Worm (Caenorhabditis elegans) whole organism, late embryonic: ENCODE data around the gene lipl-1.

Experiments used
- C08G9.2 ChIP-seq: sonication (generic microtip); optimal IDR thresholded peaks from 2 replicates; lab custom pipeline; 2016; ENCODE audit warnings: mild to moderate bottlenecking, missing genetic modification characterization, moderate library complexity, missing compliant biosample characterization
- C38D4.7 ChIP-seq: fragments of 200-800 bp; sonication (Bioruptor generic); optimal IDR thresholded peaks from 2 replicates; lab custom pipeline; 2018; ENCODE audit warnings: mild to moderate bottlenecking, missing genetic modification characterization, moderate library complexity, missing compliant biosample characterization
- K02D7.2 ChIP-seq: sonication (generic microtip); optimal IDR thresholded peaks from 2 replicates; lab custom pipeline; 2017; ENCODE audit warnings: mild to moderate bottlenecking, missing genetic modification characterization, missing compliant biosample characterization
- K09A11.1 ChIP-seq: sonication (generic microtip); optimal IDR thresholded peaks from 2 replicates; lab custom pipeline; 2017; ENCODE audit warnings: antibody characterized with exemption, mild to moderate bottlenecking, missing genetic modification characterization, missing compliant biosample characterization; ENCODE audit not compliant: insufficient read depth
- Y22D7AL.16 ChIP-seq: sonication (generic microtip); optimal IDR thresholded peaks from 2 replicates; lab custom pipeline; 2016; ENCODE audit warnings: missing genetic modification characterization, missing compliant biosample characterization
- ahr-1 ChIP-seq: sonication (generic microtip); optimal IDR thresholded peaks from 2 replicates; lab custom pipeline; 2016; ENCODE audit warnings: missing genetic modification characterization, missing compliant biosample characterization
- ceh-19 ChIP-seq: fragments of 200-800 bp; sonication (Bioruptor generic); optimal IDR thresholded peaks from 2 replicates; lab custom pipeline; 2018; ENCODE audit warnings: mild to moderate bottlenecking, missing genetic modification characterization, missing compliant biosample characterization
- ceh-2 ChIP-seq: sonication (generic microtip); optimal IDR thresholded peaks from 2 replicates; lab custom pipeline; 2016; ENCODE audit warnings: missing genotype, missing genetic modification characterization, missing compliant biosample characterization
- ceh-6 ChIP-seq: fragments of 200-800 bp; sonication (Bioruptor generic); optimal IDR thresholded peaks from 2 replicates; lab custom pipeline; 2018; ENCODE audit warnings: mild to moderate bottlenecking, missing genetic modification characterization, missing compliant biosample characterization
- ceh-9 ChIP-seq: sonication (generic microtip); optimal IDR thresholded peaks from 2 replicates; lab custom pipeline; 2016; ENCODE audit warnings: mild to moderate bottlenecking, missing genetic modification characterization, inconsistent platforms, missing compliant biosample characterization
- dmd-4 ChIP-seq: sonication (generic microtip); optimal IDR thresholded peaks from 2 replicates; lab custom pipeline; 2016; ENCODE audit warnings: borderline replicate concordance, missing genetic modification characterization, missing compliant biosample characterization
- elt-4 ChIP-seq: sonication (generic microtip); optimal IDR thresholded peaks from 2 replicates; lab custom pipeline; 2016; ENCODE audit warnings: missing genetic modification characterization, missing compliant biosample characterization
- ets-4 ChIP-seq: sonication (generic microtip); optimal IDR thresholded peaks from 2 replicates; lab custom pipeline; 2016; ENCODE audit warnings: missing genetic modification characterization, missing compliant biosample characterization
- eyg-1 ChIP-seq: sonication (generic microtip); optimal IDR thresholded peaks from 2 replicates; lab custom pipeline; 2016; ENCODE audit warnings: missing genotype, missing genetic modification characterization, missing compliant biosample characterization
- fax-1 ChIP-seq: sonication (generic microtip); optimal IDR thresholded peaks from 2 replicates; lab custom pipeline; 2016; ENCODE audit warnings: missing genotype, missing genetic modification characterization, missing compliant biosample characterization
- hlh-8 ChIP-seq: sonication (generic microtip); optimal IDR thresholded peaks from 2 replicates; lab custom pipeline; 2016; ENCODE audit warnings: missing genotype, missing genetic modification characterization, missing compliant biosample characterization
- lim-6 ChIP-seq: sonication (generic microtip); optimal IDR thresholded peaks from 2 replicates; lab custom pipeline; 2016; ENCODE audit warnings: missing genetic modification characterization, missing compliant biosample characterization
- lin-11 ChIP-seq: fragments of 200-800 bp; sonication (Bioruptor generic); optimal IDR thresholded peaks from 2 replicates; lab custom pipeline; 2018; ENCODE audit warnings: mild to moderate bottlenecking, missing genetic modification characterization, missing compliant biosample characterization
- nfya-1 ChIP-seq: sonication (generic microtip); optimal IDR thresholded peaks from 2 replicates; lab custom pipeline; 2017; ENCODE audit warnings: missing genetic modification characterization, mild to moderate bottlenecking, missing compliant biosample characterization, antibody characterized with exemption, moderate library complexity
- nhr-232 ChIP-seq: sonication (generic microtip); optimal IDR thresholded peaks from 2 replicates; lab custom pipeline; 2016; ENCODE audit warnings: missing genetic modification characterization, missing compliant biosample characterization
- npax-4 ChIP-seq: sonication (generic microtip); optimal IDR thresholded peaks from 2 replicates; lab custom pipeline; 2016; ENCODE audit warnings: missing genetic modification characterization, missing compliant biosample characterization
- odd-2 ChIP-seq: sonication (generic microtip); optimal IDR thresholded peaks from 2 replicates; lab custom pipeline; 2017; ENCODE audit warnings: antibody characterized with exemption, mild to moderate bottlenecking, missing genetic modification characterization, missing compliant biosample characterization
- pat-9 ChIP-seq: fragments of 200-800 bp; sonication (Bioruptor generic); optimal IDR thresholded peaks from 2 replicates; lab custom pipeline; 2018; ENCODE audit warnings: mild to moderate bottlenecking, missing genetic modification characterization, moderate library complexity, missing compliant biosample characterization
- pax-1 ChIP-seq: fragments of 150-350 bp; optimal IDR thresholded peaks from 2 replicates; lab custom pipeline; 2014; ENCODE audit warnings: missing biosample characterization, missing genetic modification characterization
- pqm-1 ChIP-seq: sonication (generic microtip); optimal IDR thresholded peaks from 2 replicates; lab custom pipeline; 2016; ENCODE audit warnings: missing genetic modification characterization, missing compliant biosample characterization
- ref-2 ChIP-seq: sonication (generic microtip); optimal IDR thresholded peaks from 2 replicates; lab custom pipeline; 2016; ENCODE audit warnings: missing genetic modification characterization, missing compliant biosample characterization
- rnt-1 ChIP-seq: sonication (generic microtip); optimal IDR thresholded peaks from 2 replicates; lab custom pipeline; 2016; ENCODE audit warnings: missing genetic modification characterization, missing compliant biosample characterization
- sox-2 ChIP-seq: fragments of 200-800 bp; sonication (Bioruptor generic); IDR thresholded peaks from 2 replicates; pipeline ENCODE4 v1.3.6; 2022; ENCODE audit warnings: missing genetic modification reagents, missing genetic modification characterization, missing compliant biosample characterization
- syd-9 ChIP-seq: sonication (generic microtip); optimal IDR thresholded peaks from 2 replicates; lab custom pipeline; 2016; ENCODE audit warnings: mild to moderate bottlenecking, missing genetic modification characterization, moderate library complexity, missing compliant biosample characterization
- tbx-7 ChIP-seq: sonication (generic microtip); optimal IDR thresholded peaks from 2 replicates; lab custom pipeline; 2016; ENCODE audit warnings: missing genotype, missing genetic modification characterization, missing compliant biosample characterization
- unc-42 ChIP-seq: sonication (generic microtip); optimal IDR thresholded peaks from 2 replicates; lab custom pipeline; 2016; ENCODE audit warnings: missing genotype, missing genetic modification characterization, missing compliant biosample characterization
- unc-86 ChIP-seq: sonication (generic microtip); optimal IDR thresholded peaks from 2 replicates; lab custom pipeline; 2016; ENCODE audit warnings: missing genetic modification characterization, missing compliant biosample characterization
- zip-5 ChIP-seq: sonication (generic microtip); optimal IDR thresholded peaks from 2 replicates; lab custom pipeline; 2016; ENCODE audit warnings: missing genetic modification characterization, missing compliant biosample characterization

The lipl-1 gene

DNA sequence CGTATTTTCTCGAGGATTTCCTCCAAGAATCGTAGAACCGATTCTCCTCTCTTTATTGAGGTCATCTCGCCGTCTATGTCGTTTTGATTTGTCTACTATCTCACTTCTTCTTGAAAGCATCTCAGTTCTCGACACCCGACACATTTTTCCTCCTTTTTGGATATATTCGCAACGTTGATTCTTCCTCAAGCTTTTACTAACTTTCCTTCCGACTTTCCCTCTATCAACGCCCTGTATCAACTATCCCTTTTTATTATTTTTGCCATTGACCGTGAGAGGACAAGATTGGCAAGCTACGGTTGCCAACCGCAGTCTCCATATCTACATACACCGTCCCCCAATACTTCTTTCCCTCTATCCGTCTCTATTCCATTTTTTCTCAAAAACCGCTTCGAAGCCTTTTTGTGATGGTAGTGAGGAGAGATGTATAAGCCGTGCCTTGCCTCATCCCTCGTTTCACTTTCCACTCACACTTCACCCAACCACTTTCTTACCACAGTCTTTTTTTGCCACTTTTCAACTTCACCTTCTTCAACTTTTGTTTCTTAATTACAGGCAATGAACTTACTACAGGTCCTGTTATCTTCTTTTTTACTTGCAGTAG lies 9.2 kb downstream of the lipl-1 start, which contains the start of gene T16G1.2:
Gene T16G1.2 (plus strand): TSS at position 554 of the 604 bp plus-strand sequence.
- no peak for TF ChIP-seq fax-1
- TF ChIP-seq npax-4 = no peak
- TF ChIP-seq unc-86 (tag; lab: Kevin White, UChicago) = no peak
- TF ChIP-seq ceh-9 (tag; lab: Kevin White, UChicago) = no peak
- TF ChIP-seq lin-11 (tag; lab: Kevin White, UChicago) = no peak
- no peak for TF ChIP-seq ceh-2 (tag; lab: Kevin White, UChicago)
- no peak for TF ChIP-seq ref-2
- no peak for TF ChIP-seq K02D7.2 (tag; lab: Kevin White, UChicago)
- TF ChIP-seq pat-9 (tag; lab: Kevin White, UChicago) = no peak
- TF ChIP-seq C38D4.7 (GFP tag; lab: Kevin White, UChicago) = no peak
- TF ChIP-seq pax-1 (tag; lab: Kevin White, UChicago) = no peak
- no peak for TF ChIP-seq tbx-7 (tag; lab: Kevin White, UChicago)
- no peak for TF ChIP-seq nhr-232 (tag; lab: Kevin White, UChicago)
- TF ChIP-seq ceh-19 (GFP tag; lab: Kevin White, UChicago) = no peak
- TF ChIP-seq ets-4 = no peak
- no peak for TF ChIP-seq sox-2

DNA sequence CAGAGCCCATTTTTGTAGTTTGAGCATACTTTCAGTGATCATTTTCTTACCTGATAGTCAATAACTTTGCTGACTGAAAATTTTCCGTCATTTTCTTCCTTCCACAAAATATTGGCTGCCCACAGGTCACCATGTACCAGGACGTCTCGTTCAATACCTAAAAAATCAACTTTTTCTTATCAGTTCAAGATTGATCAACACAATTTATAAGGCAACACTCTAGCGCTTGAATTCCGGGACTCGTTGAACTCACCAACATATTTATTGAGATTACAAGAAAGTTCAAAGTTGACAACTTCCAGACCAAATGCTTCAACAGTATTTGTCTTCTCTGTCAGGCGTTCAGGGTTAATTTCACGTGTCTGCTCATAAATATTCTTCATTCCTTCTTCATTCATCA lies 13.9 kb downstream of the lipl-1 start:
- TF ChIP-seq ceh-9 (tag; lab: Kevin White, UChicago) (no peak), dmd-4 (tag; lab: Kevin White, UChicago) (no peak), elt-4 (tag; lab: Kevin White, UChicago) (no peak), eyg-1 (tag; lab: Kevin White, UChicago) (no peak), pax-1 (tag; lab: Kevin White, UChicago) (no peak), ceh-6 (GFP tag; lab: Kevin White, UChicago) (no peak), unc-42 (tag; lab: Kevin White, UChicago) (no peak)

DNA sequence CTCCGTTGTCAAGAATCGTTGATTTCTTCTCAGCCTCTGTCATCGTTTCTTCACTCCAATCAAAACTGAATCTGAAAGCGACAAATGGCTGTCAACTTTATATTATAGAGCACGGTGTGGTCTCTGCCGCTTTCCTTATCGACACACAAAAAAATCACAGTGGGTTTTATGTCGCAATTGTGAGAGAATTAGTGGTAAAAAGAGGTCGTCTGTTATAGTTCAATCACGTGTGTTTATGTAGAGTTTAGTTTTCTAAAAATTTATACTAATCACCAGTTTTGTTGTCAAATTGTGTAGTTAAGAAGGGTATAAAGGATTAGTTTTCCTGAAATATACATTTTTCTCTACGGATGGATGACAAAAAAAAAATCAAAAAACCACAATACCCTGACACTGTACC lies 15.2 kb downstream of the lipl-1 start, which contains the start of gene T16G1.7:
Gene T16G1.7 (minus strand): TSS at position 137 of the 400 bp plus-strand sequence.
- no peak for TF ChIP-seq ceh-6 (GFP tag; lab: Kevin White, UChicago)
- TF ChIP-seq ahr-1 (tag; lab: Kevin White, UChicago) = no peak
- TF ChIP-seq fax-1 = no peak
- TF ChIP-seq ceh-19 (GFP tag; lab: Kevin White, UChicago) = no peak
- TF ChIP-seq pax-1 (tag; lab: Kevin White, UChicago) = no peak
- no peak for TF ChIP-seq C08G9.2

- no peak for TF ChIP-seq npax-4
Measured at ce11 chrV:12937098-12937497, 17.3 kb downstream of the lipl-1 start, which contains the start of gene T16G1.6. T16G1.6 (minus strand) TSS chrV:12937174.

ce11 chrV:12939434-12939833 lies 19.6 kb downstream of the lipl-1 start, which contains the start of gene T16G1.5:
T16G1.5 (minus strand) TSS chrV:12939552.
- no peak for TF ChIP-seq sox-2
- no peak for TF ChIP-seq rnt-1 (tag; lab: Kevin White, UChicago)
- TF ChIP-seq Y22D7AL.16 (tag; lab: Kevin White, UChicago) = no peak
- no peak for TF ChIP-seq ceh-6 (GFP tag; lab: Kevin White, UChicago)
- TF ChIP-seq pat-9 (tag; lab: Kevin White, UChicago) = no peak
- TF ChIP-seq dmd-4 (tag; lab: Kevin White, UChicago) = no peak
- TF ChIP-seq K09A11.1 (tag; lab: Kevin White, UChicago) = no peak
- TF ChIP-seq lim-6 (tag; lab: Kevin White, UChicago) = no peak
- TF ChIP-seq nfya-1 = no peak

DNA sequence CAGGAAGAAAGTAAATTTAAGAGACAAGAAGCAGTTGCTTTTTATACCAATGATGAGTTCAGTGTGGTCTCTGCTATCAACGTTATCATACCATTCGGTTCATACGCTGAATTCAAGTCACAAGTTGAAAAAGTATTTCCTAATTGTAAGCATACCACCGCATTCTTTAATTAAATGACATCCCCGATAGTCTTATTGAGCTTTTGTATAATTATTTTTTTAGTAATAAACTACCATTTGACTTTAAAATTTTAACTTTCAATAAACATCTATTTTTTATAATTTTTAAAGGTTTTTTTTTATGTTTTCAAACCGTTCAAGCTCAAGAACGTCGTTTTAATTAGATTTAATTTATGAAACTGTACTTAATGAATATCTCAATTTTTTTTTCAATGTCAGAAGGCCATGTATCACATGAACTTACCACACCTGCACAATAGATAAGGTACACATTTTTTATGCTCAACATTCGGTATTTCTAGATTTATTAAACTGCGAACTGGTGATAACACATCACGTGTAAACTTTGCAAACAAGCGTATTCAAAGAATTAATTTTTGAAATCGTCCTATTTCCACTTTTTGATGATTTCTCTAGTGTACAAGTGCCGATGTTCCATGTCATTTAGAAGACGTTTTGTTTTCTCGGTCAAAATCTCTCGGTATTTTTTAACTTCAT lies 22.1 kb downstream of the lipl-1 start, which contains the start of gene T16G1.4:
Gene T16G1.4 (minus strand): TSS at position 51 of the 678 bp plus-strand sequence.
- TF ChIP-seq hlh-8 (tag; lab: Kevin White, UChicago) (no peak), zip-5 (no peak), odd-2 (tag; lab: Kevin White, UChicago) (no peak), pqm-1 (tag; lab: Kevin White, UChicago) (no peak), syd-9 (tag; lab: Kevin White, UChicago) (no peak), ceh-19 (GFP tag; lab: Kevin White, UChicago) (no peak)
